Worm (Caenorhabditis elegans): ENCODE measurements around the gene srh-281.

The srh-281 gene

DNA sequence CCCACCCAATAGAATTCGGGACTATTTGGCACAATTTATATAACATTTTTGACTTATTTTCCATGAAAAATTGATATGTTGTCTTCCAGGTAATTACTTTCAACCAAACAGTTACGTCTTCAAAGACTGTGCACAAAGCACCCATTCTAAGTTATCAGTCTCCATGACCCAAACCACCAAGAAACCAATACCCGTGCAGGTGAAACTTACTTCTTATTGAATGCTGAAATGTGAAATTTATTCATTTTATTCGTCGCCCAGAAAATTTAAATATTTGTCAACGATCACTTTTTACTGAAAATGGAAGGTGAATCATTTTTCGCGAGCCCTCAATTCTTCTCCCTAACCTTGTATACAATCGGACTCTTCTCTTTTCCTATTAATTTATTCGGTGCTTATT is at the start of gene srh-281:
TSS of gene srh-281 (plus strand) at position 301 of the 400 bp plus-strand sequence.
- no peak for TF ChIP-seq med-1 (GFP tag; optimal IDR thresholded peaks at IDR 0.05; ENCODE audit: insufficient read depth)
- no peak for TF ChIP-seq flt-1 (GFP tag; IDR thresholded peaks at IDR 0.05)
- no peak for TF ChIP-seq ztf-29 (GFP tag; IDR thresholded peaks at IDR 0.05)
- TF ChIP-seq ztf-23 (GFP tag; IDR thresholded peaks at IDR 0.05) = no peak
- no peak for TF ChIP-seq cog-1 (tag; optimal IDR thresholded peaks at IDR 0.05)
- no peak for TF ChIP-seq T22C8.4 (GFP tag; IDR thresholded peaks at IDR 0.05)
- no peak for TF ChIP-seq klf-2 (GFP tag; conservative IDR thresholded peaks at IDR 0.05)
- TF ChIP-seq tab-1 (GFP tag; IDR thresholded peaks at IDR 0.05) = no peak
- no peak for TF ChIP-seq ref-1 (GFP tag; conservative IDR thresholded peaks at IDR 0.05)

ce11 chrV:16141071-16141470 is 49.5 kb upstream of the srh-281 start, which contains the start of gene clc-32:
TSS of gene clc-32 (minus strand) at chrV:16141171.
- TF ChIP-seq ref-1 (GFP tag; conservative IDR thresholded peaks at IDR 0.05) (no peak), tab-1 (GFP tag; IDR thresholded peaks at IDR 0.05) (no peak)

DNA sequence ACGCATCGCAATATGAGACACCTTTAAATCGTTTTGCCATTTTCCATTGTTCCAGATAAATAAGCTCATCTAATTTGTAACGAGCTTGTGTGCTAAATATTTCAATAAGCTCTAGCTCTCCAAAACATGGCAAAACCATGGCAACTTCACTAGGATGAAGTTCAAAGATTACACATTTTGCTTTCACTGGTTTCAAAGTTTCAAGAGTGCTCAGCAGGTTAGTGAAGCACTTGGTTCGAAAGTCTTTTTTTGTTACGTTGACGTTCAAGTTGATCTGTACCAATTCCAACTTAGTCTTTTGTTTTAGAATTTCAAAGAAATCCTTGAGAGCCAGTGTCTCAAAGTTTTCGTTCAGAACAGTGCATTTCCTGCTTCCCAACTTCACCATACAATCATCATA is 48.2 kb upstream of the srh-281 start, which contains the start of gene fbxa-18:
TSS of gene fbxa-18 (plus strand) at position 301 of the 400 bp plus-strand sequence.
- no peak for TF ChIP-seq flt-1 (GFP tag; IDR thresholded peaks at IDR 0.05)
- no peak for TF ChIP-seq klf-2 (GFP tag; conservative IDR thresholded peaks at IDR 0.05)
- no peak for TF ChIP-seq med-1 (GFP tag; optimal IDR thresholded peaks at IDR 0.05; ENCODE audit: insufficient read depth)
- TF ChIP-seq T22C8.4 (GFP tag; IDR thresholded peaks at IDR 0.05) = no peak
- no peak for TF ChIP-seq ref-1 (GFP tag; conservative IDR thresholded peaks at IDR 0.05)
- no peak for TF ChIP-seq tab-1 (GFP tag; IDR thresholded peaks at IDR 0.05)
- TF ChIP-seq ztf-23 (GFP tag; IDR thresholded peaks at IDR 0.05) = no peak

DNA sequence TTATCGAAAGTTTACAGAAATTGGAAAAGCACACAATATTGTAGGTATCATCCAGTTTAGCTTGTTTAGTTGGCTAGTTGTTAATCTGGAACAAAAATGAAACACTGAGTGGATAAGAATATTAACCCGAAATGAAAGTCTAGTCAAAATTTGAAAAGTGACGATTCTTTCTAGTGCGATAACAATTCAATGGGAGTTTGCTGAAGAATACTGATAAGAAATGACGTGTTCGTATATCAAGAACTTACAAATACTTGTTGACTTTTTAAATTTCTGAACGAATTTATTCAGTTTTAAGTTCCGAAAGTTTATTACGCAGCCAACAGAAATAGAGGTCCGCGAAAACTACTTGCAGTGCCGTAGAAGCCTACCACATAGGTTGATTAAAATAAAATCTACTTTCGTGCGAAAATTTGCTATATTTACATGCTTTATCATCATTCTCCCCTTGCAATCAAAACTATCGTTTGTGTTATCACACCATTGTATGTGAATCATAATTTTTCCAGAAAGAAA is 47.5 kb upstream of the srh-281 start, which contains the start of gene fbxa-88:
TSS of gene fbxa-88 (minus strand) at position 51 of the 516 bp plus-strand sequence.
- TF ChIP-seq T22C8.4 (GFP tag; IDR thresholded peaks at IDR 0.05) (no peak), tab-1 (GFP tag; IDR thresholded peaks at IDR 0.05) (no peak), med-1 (GFP tag; optimal IDR thresholded peaks at IDR 0.05; ENCODE audit: insufficient read depth) (no peak), ref-1 (GFP tag; conservative IDR thresholded peaks at IDR 0.05) (no peak)

- TF ChIP-seq tab-1 (GFP tag; IDR thresholded peaks at IDR 0.05) = no peak
- TF ChIP-seq flt-1 (GFP tag; IDR thresholded peaks at IDR 0.05) = no peak
- TF ChIP-seq ztf-23 (GFP tag; IDR thresholded peaks at IDR 0.05) = no peak
- TF ChIP-seq T22C8.4 (GFP tag; IDR thresholded peaks at IDR 0.05) = no peak
- no peak for TF ChIP-seq klf-2 (GFP tag; conservative IDR thresholded peaks at IDR 0.05)
- TF ChIP-seq ztf-29 (GFP tag; IDR thresholded peaks at IDR 0.05) = no peak
- TF ChIP-seq cog-1 (tag; optimal IDR thresholded peaks at IDR 0.05) = no peak
- no peak for TF ChIP-seq ref-1 (GFP tag; conservative IDR thresholded peaks at IDR 0.05)
- TF ChIP-seq med-1 (GFP tag; optimal IDR thresholded peaks at IDR 0.05; ENCODE audit: insufficient read depth) = no peak
Measured at ce11 chrV:16145009-16145408, 45.6 kb upstream of the srh-281 start.

DNA sequence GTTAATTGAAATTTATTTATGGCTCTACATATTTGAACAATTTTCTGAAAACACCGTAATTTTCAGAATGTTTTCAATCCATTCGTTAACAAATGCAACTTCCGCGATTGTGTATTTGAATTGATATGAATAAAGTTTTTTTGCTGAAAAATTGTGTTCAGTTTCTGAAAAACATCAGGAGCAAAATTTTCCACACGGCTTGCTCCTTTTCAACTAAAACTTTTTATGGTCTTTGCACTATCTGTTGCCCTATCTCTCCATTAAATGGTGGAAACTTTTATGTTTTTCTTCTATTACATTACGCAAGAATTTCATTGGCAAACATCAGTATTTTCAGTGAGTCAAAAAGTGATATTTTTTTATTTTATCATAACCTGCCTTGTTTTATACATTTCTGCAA is 41.8 kb upstream of the srh-281 start, which contains the start of gene F10A3.4:
TSS of gene F10A3.4 (plus strand) at position 301 of the 400 bp plus-strand sequence.
- TF ChIP-seq ztf-29 (GFP tag; IDR thresholded peaks at IDR 0.05) = no peak
- no peak for TF ChIP-seq klf-2 (GFP tag; conservative IDR thresholded peaks at IDR 0.05)
- TF ChIP-seq ztf-23 (GFP tag; IDR thresholded peaks at IDR 0.05) = no peak

- TF ChIP-seq ref-1 (GFP tag; conservative IDR thresholded peaks at IDR 0.05) (no peak), med-1 (GFP tag; optimal IDR thresholded peaks at IDR 0.05; ENCODE audit: insufficient read depth) (no peak), klf-2 (GFP tag; conservative IDR thresholded peaks at IDR 0.05) (no peak), tab-1 (GFP tag; IDR thresholded peaks at IDR 0.05) (no peak), ztf-23 (GFP tag; IDR thresholded peaks at IDR 0.05) (no peak), ztf-29 (GFP tag; IDR thresholded peaks at IDR 0.05) (no peak), flt-1 (GFP tag; IDR thresholded peaks at IDR 0.05) (no peak), cog-1 (tag; optimal IDR thresholded peaks at IDR 0.05) (no peak), T22C8.4 (GFP tag; IDR thresholded peaks at IDR 0.05) (no peak)
Measured at ce11 chrV:16153375-16153774, 37.2 kb upstream of the srh-281 start, which contains the start of gene str-254. TSS of gene str-254 (minus strand) at chrV:16153475.

ce11 chrV:16155111-16155510 is 35.5 kb upstream of the srh-281 start, which contains the start of gene str-97:
TSS of gene str-97 (minus strand) at chrV:16155211.
- TF ChIP-seq T22C8.4 (GFP tag; IDR thresholded peaks at IDR 0.05) (no peak), tab-1 (GFP tag; IDR thresholded peaks at IDR 0.05) (no peak), cog-1 (tag; optimal IDR thresholded peaks at IDR 0.05) (no peak), ztf-23 (GFP tag; IDR thresholded peaks at IDR 0.05) (no peak), ref-1 (GFP tag; conservative IDR thresholded peaks at IDR 0.05) (no peak), klf-2 (GFP tag; conservative IDR thresholded peaks at IDR 0.05) (no peak), med-1 (GFP tag; optimal IDR thresholded peaks at IDR 0.05; ENCODE audit: insufficient read depth) (no peak), ztf-29 (GFP tag; IDR thresholded peaks at IDR 0.05) (no peak), flt-1 (GFP tag; IDR thresholded peaks at IDR 0.05) (no peak)

ce11 chrV:16158391-16158790 is 32.2 kb upstream of the srh-281 start, which contains the start of gene str-99:
TSS of gene str-99 (minus strand) at chrV:16158491.
- TF ChIP-seq ref-1 (GFP tag; conservative IDR thresholded peaks at IDR 0.05) (no peak), flt-1 (GFP tag; IDR thresholded peaks at IDR 0.05) (no peak), cog-1 (tag; optimal IDR thresholded peaks at IDR 0.05) (no peak), ztf-29 (GFP tag; IDR thresholded peaks at IDR 0.05) (no peak), T22C8.4 (GFP tag; IDR thresholded peaks at IDR 0.05) (no peak), ztf-23 (GFP tag; IDR thresholded peaks at IDR 0.05) (no peak), med-1 (GFP tag; optimal IDR thresholded peaks at IDR 0.05; ENCODE audit: insufficient read depth) (no peak), tab-1 (GFP tag; IDR thresholded peaks at IDR 0.05) (no peak), klf-2 (GFP tag; conservative IDR thresholded peaks at IDR 0.05) (no peak)

DNA sequence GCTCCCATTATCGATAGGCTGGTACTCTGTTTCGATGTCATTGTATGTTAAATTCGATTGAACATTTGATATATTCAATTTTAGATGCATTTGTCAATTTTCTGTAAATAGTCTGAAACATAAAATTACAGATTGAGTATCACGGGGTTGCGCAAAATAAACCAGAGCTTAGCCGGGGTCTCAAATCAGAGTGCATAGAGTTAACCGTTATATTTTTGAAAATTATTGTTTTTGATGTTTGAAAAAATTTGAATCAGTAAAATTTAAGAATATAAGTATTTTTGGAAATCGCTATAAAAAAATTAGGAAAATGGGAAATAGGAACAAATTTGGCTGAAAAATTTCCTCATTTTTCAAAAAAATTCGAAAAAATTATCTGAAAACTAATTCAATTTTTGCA is 31.0 kb upstream of the srh-281 start, which contains the start of gene F10A3.17:
TSS of gene F10A3.17 (minus strand) at position 101 of the 400 bp plus-strand sequence.
- TF ChIP-seq tab-1 (GFP tag; IDR thresholded peaks at IDR 0.05) = no peak
- no peak for TF ChIP-seq T22C8.4 (GFP tag; IDR thresholded peaks at IDR 0.05)
- TF ChIP-seq cog-1 (tag; optimal IDR thresholded peaks at IDR 0.05) = no peak
- no peak for TF ChIP-seq flt-1 (GFP tag; IDR thresholded peaks at IDR 0.05)
- no peak for TF ChIP-seq ztf-23 (GFP tag; IDR thresholded peaks at IDR 0.05)
- no peak for TF ChIP-seq ztf-29 (GFP tag; IDR thresholded peaks at IDR 0.05)
- no peak for TF ChIP-seq ref-1 (GFP tag; conservative IDR thresholded peaks at IDR 0.05)
- no peak for TF ChIP-seq klf-2 (GFP tag; conservative IDR thresholded peaks at IDR 0.05)
- TF ChIP-seq med-1 (GFP tag; optimal IDR thresholded peaks at IDR 0.05; ENCODE audit: insufficient read depth) = no peak
